Worm (Caenorhabditis elegans): ENCODE measurements around the gene Y62E10A.3.

Y62E10A.3 gene

ce11 chrIV:13334287-13334686 is 25.8 kb downstream of the Y62E10A.3 start (continued):
- TF ChIP-seq madf-8 (GFP tag; conservative IDR thresholded peaks at IDR 0.05) (no peak), nhr-80 (tag; optimal IDR thresholded peaks at IDR 0.05) (peak; percentile 92), cebp-1 (GFP tag; IDR thresholded peaks at IDR 0.05) (no peak), cebp-1 (tag; optimal IDR thresholded peaks at IDR 0.05) (peak; percentile 60), hsf-1 (GFP tag; IDR thresholded peaks at IDR 0.05) (no peak), lag-1 (GFP tag; IDR thresholded peaks at IDR 0.05) (no peak), mcd-1 (GFP tag; IDR thresholded peaks at IDR 0.05) (no peak), ccch-3 (GFP tag; optimal IDR thresholded peaks at IDR 0.05) (no peak), ztf-26 (tag; optimal IDR thresholded peaks at IDR 0.05) (peak; percentile 18), B0336.3 (GFP tag; IDR thresholded peaks at IDR 0.05) (peak; percentile 43; the same call in 1 of the 2 replicates), T07F8.4 (tag; optimal IDR thresholded peaks at IDR 0.05) (no peak)

ce11 chrIV:13331285-13331684 is 28.8 kb downstream of the Y62E10A.3 start, which contains the start of gene pqn-74:
Gene pqn-74 (minus strand): TSS chrIV:13331406.
- TF ChIP-seq efl-1 (GFP tag; optimal IDR thresholded peaks at IDR 0.05) (no peak), F52B5.7 (tag; optimal IDR thresholded peaks at IDR 0.05) (peak; percentile 8), egrh-3 (GFP tag; IDR thresholded peaks at IDR 0.05) (peak; percentile 31; the same call in 1 of the 2 replicates), zfh-2 (GFP tag; conservative IDR thresholded peaks at IDR 0.05) (peak; percentile 69; the same call in 1 of the 2 replicates), sea-2 (GFP tag; IDR thresholded peaks at IDR 0.05) (no peak)

- TF ChIP-seq B0019.2 (GFP tag; conservative IDR thresholded peaks at IDR 0.05): no peak
- no peak for TF ChIP-seq repo-1 (tag; optimal IDR thresholded peaks at IDR 0.05)
- TF ChIP-seq Y56A3A.18 (GFP tag; IDR thresholded peaks at IDR 0.05): 0 out of 2 replicates have a peak, but pooled peaks have one; percentile 43
- TF ChIP-seq zfh-2 (GFP tag; conservative IDR thresholded peaks at IDR 0.05): 0 out of 2 replicates have a peak, but pooled peaks have one; percentile 22
- TF ChIP-seq mxl-1 (tag; optimal IDR thresholded peaks at IDR 0.05): no peak
- no peak for TF ChIP-seq aptf-2 (GFP tag; conservative IDR thresholded peaks at IDR 0.05)
- no peak for TF ChIP-seq sdz-38 (tag; optimal IDR thresholded peaks at IDR 0.05)
- TF ChIP-seq athp-1 (tag; optimal IDR thresholded peaks at IDR 0.05): no peak
- TF ChIP-seq K11D2.4 (GFP tag; IDR thresholded peaks at IDR 0.05): no peak
- TF ChIP-seq ZK185.1 (tag; optimal IDR thresholded peaks at IDR 0.05; ENCODE audit: poor library complexity, severe bottlenecking): no peak
- TF ChIP-seq C17E4.6 (GFP tag; IDR thresholded peaks at IDR 0.05): no peak
- TF ChIP-seq B0261.1 (tag; optimal IDR thresholded peaks at IDR 0.05): no peak
- TF ChIP-seq chd-7 (tag; optimal IDR thresholded peaks at IDR 0.05): no peak
- TF ChIP-seq hlh-26 (GFP tag; conservative IDR thresholded peaks at IDR 0.05): no peak
- no peak for TF ChIP-seq ceh-91 (GFP tag; IDR thresholded peaks at IDR 0.05)
- no peak for TF ChIP-seq B0035.1 (tag; optimal IDR thresholded peaks at IDR 0.05)
- TF ChIP-seq F33H1.4 (GFP tag; IDR thresholded peaks at IDR 0.05): no peak
Observed at ce11 chrIV:13330547-13330946, 29.5 kb downstream of the Y62E10A.3 start.

ce11 chrIV:13328059-13328458 is 32.0 kb downstream of the Y62E10A.3 start, which contains the start of gene far-6:
Gene far-6 (plus strand): TSS chrIV:13328359.
- TF ChIP-seq chd-7 (tag; optimal IDR thresholded peaks at IDR 0.05) (no peak), egrh-3 (GFP tag; IDR thresholded peaks at IDR 0.05) (no peak), ceh-27 (GFP tag; optimal IDR thresholded peaks at IDR 0.05) (no peak), pha-4 (tag; optimal IDR thresholded peaks at IDR 0.05) (no peak), dpff-1 (tag; optimal IDR thresholded peaks at IDR 0.05) (no peak), mcd-1 (GFP tag; IDR thresholded peaks at IDR 0.05) (no peak), K11D2.4 (GFP tag; IDR thresholded peaks at IDR 0.05) (no peak), attf-5 (GFP tag; optimal IDR thresholded peaks at IDR 0.05) (no peak), B0336.3 (GFP tag; IDR thresholded peaks at IDR 0.05) (no peak), pbrm-1 (GFP tag; IDR thresholded peaks at IDR 0.05) (no peak), fkh-3 (tag; optimal IDR thresholded peaks at IDR 0.05) (no peak), ama-1 (optimal IDR thresholded peaks at IDR 0.05) (no peak), ama-1 (GFP tag; optimal IDR thresholded peaks at IDR 0.05) (no peak), C06A6.2 (GFP tag; conservative IDR thresholded peaks at IDR 0.05) (no peak), die-1 (tag; optimal IDR thresholded peaks at IDR 0.05) (no peak), nfya-2 (GFP tag; IDR thresholded peaks at IDR 0.05) (no peak), B0261.1 (tag; optimal IDR thresholded peaks at IDR 0.05) (no peak)
